Worm (Caenorhabditis elegans) whole organism, L4 larva: ENCODE data around the gene R12C12.9.

Experiments used
- T26A8.4 ChIP-seq: fragments of 200-800 bp; sonication (Bioruptor generic); IDR thresholded peaks from 2 replicates; pipeline ENCODE4 v1.3.6; 2022; ENCODE audit warnings: missing genetic modification characterization, missing compliant biosample characterization
- ZK337.2 ChIP-seq: fragments of 200-800 bp; sonication (Bioruptor generic); IDR thresholded peaks from 2 replicates; pipeline ENCODE4 v1.3.6; 2022; ENCODE audit warnings: missing genetic modification reagents, missing genetic modification characterization, missing compliant biosample characterization
- ama-1 ChIP-seq: fragments of 150-350 bp; optimal IDR thresholded peaks from 2 replicates; lab custom pipeline; 2014; ENCODE audit warnings: inconsistent platforms, mixed read lengths
- dmd-6 ChIP-seq: fragments of 200-800 bp; sonication (Bioruptor generic); IDR thresholded peaks from 2 replicates; pipeline ENCODE4 v1.3.6; 2022; ENCODE audit warnings: missing genetic modification reagents, missing genetic modification characterization, missing compliant biosample characterization
- jun-1 ChIP-seq: fragments of 150-350 bp; optimal IDR thresholded peaks from 2 replicates; lab custom pipeline; 2014; ENCODE audit warnings: missing biosample characterization, missing genetic modification reagents, missing genetic modification characterization
- set-16 ChIP-seq: fragments of 200-800 bp; sonication (Bioruptor generic); IDR thresholded peaks from 2 replicates; pipeline ENCODE4 v1.3.6; 2022; ENCODE audit warnings: missing genetic modification reagents, missing genetic modification characterization, missing compliant biosample characterization

- no peak for TF ChIP-seq dmd-6 (GFP tag; lab: Robert Waterston, UW)
- TF ChIP-seq jun-1, result no peak
- no peak for TF ChIP-seq set-16 (GFP tag; lab: Robert Waterston, UW)
- no peak for TF ChIP-seq ZK337.2
- no peak for TF ChIP-seq ama-1 (lab: Kevin White, UChicago)
- no peak for TF ChIP-seq T26A8.4
These were observed 34.1 kb downstream of the R12C12.9 start, which contains the start of gene ins-3 for ce11 chrII:5990668-5991067.
